Fruit fly (Drosophila melanogaster): ENCODE measurements around the gene CG7772.

The CG7772 gene

DNA sequence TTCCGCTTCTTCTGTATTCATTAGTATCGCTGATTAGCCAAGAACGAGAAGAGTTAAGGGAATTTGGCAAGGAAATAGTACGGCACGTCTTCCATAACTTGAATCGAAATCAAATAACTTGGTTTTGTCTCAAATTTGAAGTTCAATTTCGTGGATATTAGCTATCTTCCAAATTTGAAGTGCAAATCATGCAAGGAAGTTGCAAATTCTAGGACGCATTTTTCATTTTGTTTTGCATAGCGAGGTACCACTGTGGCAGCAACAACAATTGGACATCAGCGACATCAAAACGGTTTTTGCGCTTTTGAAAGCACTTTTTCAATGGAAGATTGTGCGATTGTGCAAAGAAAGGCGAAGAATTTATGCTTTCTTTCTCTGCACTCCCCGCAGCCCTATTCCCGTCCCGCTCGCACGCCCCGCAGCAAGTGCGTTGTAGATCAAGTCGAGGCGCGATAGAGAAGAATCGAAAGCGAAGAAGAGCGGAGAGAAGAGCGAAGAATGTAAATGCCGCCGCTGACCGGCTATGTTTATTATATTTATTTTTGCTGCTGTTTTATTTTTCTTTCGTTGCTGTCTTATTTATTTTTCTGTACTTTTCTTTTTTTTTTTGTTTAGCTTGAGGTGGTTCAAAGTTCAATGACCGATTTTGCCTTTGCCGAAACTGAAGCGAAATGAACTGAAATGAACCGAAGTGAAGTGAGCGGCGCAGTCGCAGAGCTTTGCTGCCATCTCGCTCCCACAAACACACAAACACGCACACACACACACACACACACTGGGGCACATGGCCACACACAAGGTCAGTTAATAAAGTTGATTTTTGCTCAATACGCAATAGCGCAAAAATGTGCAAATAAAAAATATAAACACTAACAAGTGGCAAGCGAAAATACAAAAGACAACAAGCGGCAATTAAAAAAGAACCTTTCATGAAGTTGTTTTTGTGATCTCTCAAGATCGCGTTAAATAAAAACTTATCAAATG lies 25.6 kb downstream of the CG7772 start (continued):
- TF ChIP-seq CG17829 (tag; optimal IDR thresholded peaks at IDR 0.05) = peak; percentile 0
- TF ChIP-seq CG34422 (GFP tag; IDR thresholded peaks at IDR 0.05) = peak; percentile 23; the same call in 1 of the 3 replicates
- TF ChIP-seq cwo (GFP tag; optimal IDR thresholded peaks at IDR 0.05) = no peak
- no peak for TF ChIP-seq hbn (GFP tag; IDR thresholded peaks at IDR 0.05; ENCODE audit: partially characterized antibody)
- no peak for TF ChIP-seq CG8388 (GFP tag; optimal IDR thresholded peaks at IDR 0.05)
- TF ChIP-seq CG14667 (GFP tag; IDR thresholded peaks at IDR 0.05) = no peak
- 0 out of 2 replicates have a peak, but pooled peaks have one; percentile 23 for TF ChIP-seq wor (GFP tag; IDR thresholded peaks at IDR 0.05)
- TF ChIP-seq run (tag; optimal IDR thresholded peaks at IDR 0.05) = no peak
- no peak for TF ChIP-seq NK7.1 (GFP tag; optimal IDR thresholded peaks at IDR 0.05)
- TF ChIP-seq D19A (tag; optimal IDR thresholded peaks at IDR 0.05) = no peak
- 0 out of 3 replicates have a peak, but pooled peaks have one; percentile 27 for TF ChIP-seq CG2889 (GFP tag; IDR thresholded peaks at IDR 0.05)
- TF ChIP-seq org-1 (GFP tag; optimal IDR thresholded peaks at IDR 0.05) = no peak
- peak; percentile 66; the same call in 1 of the 2 replicates for TF ChIP-seq vvl (GFP tag; IDR thresholded peaks at IDR 0.05)
- TF ChIP-seq ac (GFP tag; optimal IDR thresholded peaks at IDR 0.05) = no peak
- peak; percentile 46; the same call in 1 of the 2 replicates for TF ChIP-seq CG31224 (GFP tag; IDR thresholded peaks at IDR 0.05)
- TF ChIP-seq Abd-B (GFP tag; optimal IDR thresholded peaks at IDR 0.05) = peak; percentile 32
- peak; percentile 72; the same call in 2 of the 3 replicates for TF ChIP-seq Dbx (GFP tag; IDR thresholded peaks at IDR 0.05)
- no peak for TF ChIP-seq CG10959 (GFP tag; IDR thresholded peaks at IDR 0.05)
- TF ChIP-seq exex (tag; optimal IDR thresholded peaks at IDR 0.05) = no peak
- peak; percentile 47; the same call in 1 of the 2 replicates for TF ChIP-seq stc (GFP tag; IDR thresholded peaks at IDR 0.05)
- TF ChIP-seq CG1602 (GFP tag; optimal IDR thresholded peaks at IDR 0.05) = no peak
- no peak for TF ChIP-seq Sry-β (GFP tag; optimal IDR thresholded peaks at IDR 0.05)
- TF ChIP-seq prd (optimal IDR thresholded peaks at IDR 0.05) = no peak
- TF ChIP-seq prd (GFP tag; IDR thresholded peaks at IDR 0.05) = peak; percentile 47; the same call in 1 of the 3 replicates
- TF ChIP-seq CG12299 (tag; optimal IDR thresholded peaks at IDR 0.05) = no peak
- TF ChIP-seq MESR4 (GFP tag; optimal IDR thresholded peaks at IDR 0.05) = no peak
- no peak; the same call in 1 of the 2 replicates for TF ChIP-seq Nf-YA (GFP tag; IDR thresholded peaks at IDR 0.05)
- 0 out of 3 replicates have a peak, but pooled peaks have one; percentile 67 for TF ChIP-seq CG11456 (GFP tag; IDR thresholded peaks at IDR 0.05)
- no peak for TF ChIP-seq Hr78 (GFP tag; optimal IDR thresholded peaks at IDR 0.05)
- no peak for TF ChIP-seq odd (GFP tag; optimal IDR thresholded peaks at IDR 0.05)
- TF ChIP-seq CG6765 (GFP tag; optimal IDR thresholded peaks at IDR 0.05) = no peak
- no peak for TF ChIP-seq slp2 (GFP tag; optimal IDR thresholded peaks at IDR 0.05)
- TF ChIP-seq GATAe (GFP tag; conservative IDR thresholded peaks at IDR 0.05) = no peak
- 0 out of 3 replicates have a peak, but pooled peaks have one; percentile 48 for TF ChIP-seq Mrtf (GFP tag; IDR thresholded peaks at IDR 0.05)
- no peak for TF ChIP-seq NC2β (GFP tag; optimal IDR thresholded peaks at IDR 0.05)
- no peak for TF ChIP-seq p53 (GFP tag; optimal IDR thresholded peaks at IDR 0.05)
- TF ChIP-seq lilli (GFP tag; optimal IDR thresholded peaks at IDR 0.05) = peak; percentile 82
- peak in 1 of 2 experiments; percentile 10 for TF ChIP-seq bsh (GFP tag; optimal IDR thresholded peaks at IDR 0.05)
- TF ChIP-seq E2f2 (GFP tag; IDR thresholded peaks at IDR 0.05) = no peak
- TF ChIP-seq dmrt99B (tag; optimal IDR thresholded peaks at IDR 0.05) = peak; percentile 59
- peak; percentile 6 for TF ChIP-seq BtbVII (GFP tag; optimal IDR thresholded peaks at IDR 0.05)
- peak; percentile 15 for TF ChIP-seq CG5180 (GFP tag; optimal IDR thresholded peaks at IDR 0.05)
- peak; percentile 62 for TF ChIP-seq CG3995 (GFP tag; optimal IDR thresholded peaks at IDR 0.05)
- peak; percentile 47 for TF ChIP-seq CG1647 (GFP tag; optimal IDR thresholded peaks at IDR 0.05)
- no peak for TF ChIP-seq Spps (tag; optimal IDR thresholded peaks at IDR 0.05)
- TF ChIP-seq Dek (tag; optimal IDR thresholded peaks at IDR 0.05) = peak; percentile 20
- no peak for TF ChIP-seq sna (GFP tag; IDR thresholded peaks at IDR 0.05; ENCODE audit: partially characterized antibody)
- no peak for TF ChIP-seq CG9437 (GFP tag; optimal IDR thresholded peaks at IDR 0.05)

Measured in whole organism, embryonic.